Fruit fly (Drosophila melanogaster) whole organism, embryonic: ENCODE data around the gene CG4404.

Source experiments
- Atf3 ChIP-seq: fragments of 200-800 bp; sonication (Bioruptor generic); optimal IDR thresholded peaks from 3 replicates; lab custom pipeline; 2016; ENCODE audit warnings: missing biosample characterization, missing genetic modification characterization
- B-H2 ChIP-seq: fragments of 200-800 bp; sonication (Bioruptor generic); optimal IDR thresholded peaks from 2 replicates; lab custom pipeline; 2018; ENCODE audit warnings: missing biosample characterization, mild to moderate bottlenecking, missing genetic modification characterization
- CG1024 ChIP-seq: fragments of 200-800 bp; sonication (Bioruptor generic); IDR thresholded peaks from 2 replicates; pipeline ENCODE4 v1.3.6; 2022; ENCODE audit warnings: missing biosample characterization, missing genetic modification characterization
- CG10543 ChIP-seq: fragments of 200-800 bp; sonication (Bioruptor generic); optimal IDR thresholded peaks from 3 replicates; lab custom pipeline; 2017; ENCODE audit warnings: missing biosample characterization, mild to moderate bottlenecking, missing genetic modification characterization, moderate library complexity
- CG11247 ChIP-seq: fragments of 200-800 bp; sonication (Bioruptor generic); IDR thresholded peaks from 2 replicates; pipeline ENCODE4 v1.3.6; 2022; ENCODE audit warnings: missing biosample characterization, missing genetic modification characterization
- CG12219 ChIP-seq: fragments of 200-800 bp; sonication (Bioruptor generic); optimal IDR thresholded peaks from 3 replicates; lab custom pipeline; 2018; ENCODE audit warnings: missing biosample characterization, mild to moderate bottlenecking, missing genetic modification characterization
- CG15696 ChIP-seq: fragments of 200-800 bp; sonication (Bioruptor generic); optimal IDR thresholded peaks from 2 replicates; lab custom pipeline; 2019; ENCODE audit warnings: missing biosample characterization, mild to moderate bottlenecking, missing genetic modification characterization, moderate library complexity
- CG17361 ChIP-seq: fragments of 200-800 bp; sonication (Bioruptor generic); IDR thresholded peaks from 3 replicates; pipeline ENCODE4 v1.3.6; 2022; ENCODE audit warnings: missing biosample characterization, missing genetic modification characterization
- CG1832 ChIP-seq: fragments of 200-800 bp; sonication (Bioruptor generic); optimal IDR thresholded peaks from 2 replicates; lab custom pipeline; 2017; ENCODE audit warnings: missing biosample characterization, mild to moderate bottlenecking, missing genetic modification characterization, inconsistent platforms
- CG2116 ChIP-seq: fragments of 200-800 bp; sonication (Bioruptor generic); optimal IDR thresholded peaks from 3 replicates; lab custom pipeline; 2018; ENCODE audit warnings: missing biosample characterization, mild to moderate bottlenecking, missing genetic modification characterization
- CG32532 ChIP-seq: fragments of 200-800 bp; sonication (Bioruptor generic); IDR thresholded peaks from 2 replicates; pipeline ENCODE4 v1.3.6; 2022; ENCODE audit warnings: missing biosample characterization, missing genetic modification characterization
- CG5245 ChIP-seq: fragments of 200-800 bp; sonication (Bioruptor generic); optimal IDR thresholded peaks from 3 replicates; lab custom pipeline; 2016; ENCODE audit warnings: missing biosample characterization, missing genetic modification characterization
- CG7786 ChIP-seq: fragments of 200-800 bp; sonication (Bioruptor generic); optimal IDR thresholded peaks from 2 replicates; lab custom pipeline; 2016; ENCODE audit warnings: missing biosample characterization, missing genetic modification characterization
- CG8281 ChIP-seq: fragments of 200-800 bp; sonication (Bioruptor generic); optimal IDR thresholded peaks from 2 replicates; lab custom pipeline; 2018; ENCODE audit warnings: missing biosample characterization, mild to moderate bottlenecking, missing genetic modification characterization, moderate library complexity
- CG9817 ChIP-seq: fragments of 200-800 bp; sonication (Bioruptor generic); optimal IDR thresholded peaks from 2 replicates; lab custom pipeline; 2018; ENCODE audit warnings: missing biosample characterization, mild to moderate bottlenecking, missing genetic modification characterization, moderate library complexity
- CTCF ChIP-seq: fragments of 200-800 bp; sonication (Bioruptor generic); optimal IDR thresholded peaks from 2 replicates; lab custom pipeline; 2017; ENCODE audit warnings: missing biosample characterization, mild to moderate bottlenecking, missing genetic modification characterization, moderate library complexity
- Camta ChIP-seq: fragments of 200-800 bp; sonication (Bioruptor generic); optimal IDR thresholded peaks from 2 replicates; lab custom pipeline; 2016; ENCODE audit warnings: missing biosample characterization, missing genetic modification characterization
- Dll ChIP-seq: fragments of 200-800 bp; sonication (Bioruptor generic); IDR thresholded peaks from 4 replicates; pipeline ENCODE4 v1.3.6; 2022; ENCODE audit warnings: missing biosample characterization, missing genetic modification characterization; ENCODE audit not compliant: partially characterized antibody
- HLHmδ ChIP-seq: fragments of 200-800 bp; sonication (Bioruptor generic); optimal IDR thresholded peaks from 2 replicates; lab custom pipeline; 2018; ENCODE audit warnings: missing biosample characterization, mild to moderate bottlenecking, missing genetic modification characterization, moderate library complexity
- Hsf ChIP-seq: fragments of 200-800 bp; sonication (Bioruptor generic); optimal IDR thresholded peaks from 3 replicates; lab custom pipeline; 2016; ENCODE audit warnings: missing biosample characterization, missing genetic modification characterization
- Lim3 ChIP-seq: fragments of 200-800 bp; sonication (Bioruptor generic); IDR thresholded peaks from 2 replicates; pipeline ENCODE4 v1.3.6; 2022; ENCODE audit warnings: missing biosample characterization, missing genetic modification characterization
- MESR4 ChIP-seq: fragments of 200-800 bp; sonication (Bioruptor generic); optimal IDR thresholded peaks from 2 replicates; lab custom pipeline; 2018; ENCODE audit warnings: missing biosample characterization, mild to moderate bottlenecking, missing genetic modification characterization, moderate library complexity
- Nf-YA ChIP-seq: fragments of 200-800 bp; sonication (Bioruptor generic); IDR thresholded peaks from 2 replicates; pipeline ENCODE4 v1.3.6; 2022; ENCODE audit warnings: missing biosample characterization, missing genetic modification characterization
- Nf-YB ChIP-seq: fragments of 200-800 bp; sonication (Bioruptor generic); optimal IDR thresholded peaks from 3 replicates; lab custom pipeline; 2019; ENCODE audit warnings: missing biosample characterization, mild to moderate bottlenecking, missing genetic modification characterization, moderate library complexity
- NfI ChIP-seq: fragments of 200-800 bp; sonication (Bioruptor generic); optimal IDR thresholded peaks from 3 replicates; lab custom pipeline; 2018; ENCODE audit warnings: missing biosample characterization, mild to moderate bottlenecking, missing genetic modification characterization, moderate library complexity
- Pdp1 ChIP-seq, 2 experiments: fragments of 200-800 bp; sonication (Bioruptor generic); optimal IDR thresholded peaks; 3 replicates each; lab custom pipeline; 2016; ENCODE audit warnings: missing biosample characterization in 2 of 2, missing genetic modification characterization in 2 of 2, mild to moderate bottlenecking in 1 of 2, moderate library complexity in 1 of 2
- Rfx ChIP-seq: fragments of 200-800 bp; sonication (Bioruptor generic); IDR thresholded peaks from 2 replicates; pipeline ENCODE4 v1.3.6; 2022; ENCODE audit warnings: missing biosample characterization, missing genetic modification characterization
- Sry-δ ChIP-seq: fragments of 200-800 bp; sonication (Bioruptor generic); optimal IDR thresholded peaks from 2 replicates; lab custom pipeline; 2016; ENCODE audit warnings: missing biosample characterization, missing genetic modification characterization
- Taf1 ChIP-seq: fragments of 200-800 bp; sonication (Bioruptor generic); IDR thresholded peaks from 2 replicates; pipeline ENCODE4 v1.3.6; 2022; ENCODE audit warnings: missing biosample characterization, missing genetic modification characterization
- Vsx1 ChIP-seq: fragments of 200-800 bp; sonication (Bioruptor generic); optimal IDR thresholded peaks from 2 replicates; lab custom pipeline; 2017; ENCODE audit warnings: missing biosample characterization, mild to moderate bottlenecking, missing genetic modification characterization, missing genetic modification reagents
- cato ChIP-seq: fragments of 200-800 bp; sonication (Bioruptor generic); optimal IDR thresholded peaks from 2 replicates; lab custom pipeline; 2016; ENCODE audit warnings: missing biosample characterization, missing genetic modification characterization, borderline replicate concordance
- croc ChIP-seq: fragments of 200-800 bp; sonication (Bioruptor generic); conservative IDR thresholded peaks from 3 replicates; pipeline ENCODE4 v1.3.6; 2022; ENCODE audit warnings: missing biosample characterization, missing genetic modification characterization
- da ChIP-seq: fragments of 200-800 bp; sonication (Bioruptor generic); optimal IDR thresholded peaks from 2 replicates; lab custom pipeline; 2016; ENCODE audit warnings: missing biosample characterization, missing genetic modification characterization
- dmrt99B ChIP-seq: fragments of 200-800 bp; sonication (Bioruptor generic); optimal IDR thresholded peaks from 2 replicates; lab custom pipeline; 2018; ENCODE audit warnings: missing biosample characterization, mild to moderate bottlenecking, missing genetic modification characterization, moderate library complexity
- esg ChIP-seq: fragments of 200-800 bp; sonication (Bioruptor generic); conservative IDR thresholded peaks from 2 replicates; pipeline ENCODE4 v1.3.6; 2022; ENCODE audit warnings: missing biosample characterization, missing genetic modification characterization
- eve ChIP-seq, 2 experiments: fragments of >200 bp; optimal IDR thresholded peaks; 2 replicates each; lab custom pipeline; 2017; ENCODE audit warnings: missing biosample characterization in 2 of 2, missing genetic modification characterization in 2 of 2
- gcm2 ChIP-seq: fragments of 200-800 bp; sonication (Bioruptor generic); optimal IDR thresholded peaks from 2 replicates; lab custom pipeline; 2016; ENCODE audit warnings: missing biosample characterization, missing genetic modification characterization
- gem ChIP-seq: fragments of 200-800 bp; sonication (Bioruptor generic); optimal IDR thresholded peaks from 2 replicates; lab custom pipeline; 2019; ENCODE audit warnings: missing biosample characterization, mild to moderate bottlenecking, missing genetic modification characterization, moderate library complexity
- gfzf ChIP-seq: fragments of 200-800 bp; sonication (Bioruptor generic); optimal IDR thresholded peaks from 2 replicates; lab custom pipeline; 2016; ENCODE audit warnings: missing biosample characterization, mild to moderate bottlenecking, missing genetic modification characterization, moderate library complexity
- grau ChIP-seq: fragments of 200-800 bp; optimal IDR thresholded peaks from 3 replicates; lab custom pipeline; 2019; ENCODE audit warnings: missing biosample characterization, mild to moderate bottlenecking, missing genetic modification characterization, moderate library complexity
- grn ChIP-seq: fragments of 200-800 bp; sonication (Bioruptor generic); optimal IDR thresholded peaks from 3 replicates; lab custom pipeline; 2017; ENCODE audit warnings: missing biosample characterization, missing genetic modification characterization
- lmd ChIP-seq: fragments of 200-800 bp; sonication (Bioruptor generic); IDR thresholded peaks from 2 replicates; pipeline ENCODE4 v1.3.6; 2022; ENCODE audit warnings: missing biosample characterization, missing genetic modification characterization
- lola ChIP-seq, 3 experiments: fragments of >200 bp in 2 of 3; fragments of 200-800 bp in 1 of 3; sonication (Bioruptor generic) in 1 of 3; optimal IDR thresholded peaks; 2 replicates each; lab custom pipeline; 2017 to 2019; ENCODE audit warnings: missing biosample characterization in 3 of 3, missing genetic modification characterization in 3 of 3, mild to moderate bottlenecking in 1 of 3, moderate library complexity in 1 of 3
- maf-S ChIP-seq: fragments of 200-800 bp; sonication (Bioruptor generic); optimal IDR thresholded peaks from 2 replicates; lab custom pipeline; 2016; ENCODE audit warnings: missing biosample characterization, missing genetic modification characterization
- nom ChIP-seq: fragments of 200-800 bp; sonication (Bioruptor generic); optimal IDR thresholded peaks from 2 replicates; lab custom pipeline; 2017; ENCODE audit warnings: missing biosample characterization, missing genetic modification characterization, mild to moderate bottlenecking, moderate library complexity, missing genetic modification reagents
- org-1 ChIP-seq: fragments of 200-800 bp; sonication (Bioruptor generic); optimal IDR thresholded peaks from 2 replicates; lab custom pipeline; 2017; ENCODE audit warnings: missing biosample characterization, missing genetic modification characterization
- otp ChIP-seq: fragments of 200-800 bp; sonication (Bioruptor generic); IDR thresholded peaks from 3 replicates; pipeline ENCODE4, ENCODE4 v1.3.6; 2022; ENCODE audit warnings: missing biosample characterization, missing genetic modification characterization
- pum ChIP-seq: fragments of 200-800 bp; sonication (Bioruptor generic); optimal IDR thresholded peaks from 2 replicates; lab custom pipeline; 2016; ENCODE audit warnings: missing biosample characterization, missing genetic modification characterization
- sens ChIP-seq: fragments of 200-800 bp; sonication (Bioruptor generic); peaks from one replicate; lab custom pipeline; 2016; ENCODE audit warnings: missing biosample characterization, missing genetic modification characterization
- sr ChIP-seq: fragments of 200-800 bp; sonication (Bioruptor generic); IDR thresholded peaks from 3 replicates; pipeline ENCODE4 v1.3.6; 2022; ENCODE audit warnings: missing biosample characterization, missing genetic modification characterization
- tup ChIP-seq: fragments of 200-800 bp; sonication (Bioruptor generic); optimal IDR thresholded peaks from 2 replicates; lab custom pipeline; 2016; ENCODE audit warnings: missing biosample characterization, mild to moderate bottlenecking, missing genetic modification characterization, moderate library complexity

Gene CG4404

dm6 chrX:12937825-12938520 lies 32.2 kb upstream of the CG4404 start (continued):
- TF ChIP-seq CG17361 (GFP tag; lab: Robert Waterston, UW) (peak; percentile 56), CG11247 (no peak), eve (GFP tag; optimal IDR thresholded peaks at IDR 0.05; lab: Kevin White, UChicago) (peak in 1 of 2 experiments; percentile 25), Dll (GFP tag; lab: Robert Waterston, UW) (no peak), CTCF (GFP tag; lab: Kevin White, UChicago) (no peak), CG1832 (peak; percentile 94), gfzf (GFP tag; lab: Kevin White, UChicago) (no peak), CG7786 (GFP tag; lab: Kevin White, UChicago) (no peak), CG1024 (GFP tag; lab: Robert Waterston, UW) (no peak), sens (GFP tag; lab: Kevin White, UChicago) (peak; percentile 49), CG8281 (no peak), B-H2 (GFP tag; lab: Kevin White, UChicago) (no peak), CG12219 (GFP tag; lab: Kevin White, UChicago) (no peak), gem (tag; lab: Kevin White, UChicago) (peak; percentile 76), Camta (no peak), maf-S (GFP tag; lab: Kevin White, UChicago) (no peak), dmrt99B (tag; lab: Kevin White, UChicago) (peak; percentile 73), Rfx (peak; percentile 16; the same call in 1 of the 2 replicates), CG2116 (GFP tag; lab: Kevin White, UChicago) (no peak), Sry-δ (GFP tag; lab: Kevin White, UChicago) (no peak), lola (GFP tag; optimal IDR thresholded peaks at IDR 0.05; lab: Kevin White, UChicago) (peak in 1 of 3 experiments; percentile 43), NfI (GFP tag; lab: Kevin White, UChicago) (peak; percentile 4), esg (GFP tag; lab: Robert Waterston, UW) (no peak), nom (no peak), croc (GFP tag; lab: Robert Waterston, UW) (no peak), grau (tag; lab: Kevin White, UChicago) (peak; percentile 61), Taf1 (GFP tag; lab: Robert Waterston, UW) (no peak), cato (GFP tag; lab: Kevin White, UChicago) (no peak), pum (no peak), da (GFP tag; lab: Kevin White, UChicago) (no peak), HLHmδ (no peak), Atf3 (no peak), lmd (no peak; the same call in 1 of the 2 replicates), Lim3 (GFP tag; lab: Robert Waterston, UW) (no peak), CG15696 (tag; lab: Kevin White, UChicago) (no peak), CG5245 (no peak), sr (GFP tag; lab: Robert Waterston, UW) (no peak), grn (no peak), Hsf (no peak), CG32532 (GFP tag; lab: Robert Waterston, UW) (peak; percentile 30; the same call in 1 of the 2 replicates), MESR4 (GFP tag; lab: Kevin White, UChicago) (no peak), CG10543 (GFP tag; lab: Kevin White, UChicago) (no peak), org-1 (GFP tag; lab: Kevin White, UChicago) (peak; percentile 6), CG9817 (tag; lab: Kevin White, UChicago) (peak; percentile 10), Pdp1 (GFP tag; optimal IDR thresholded peaks at IDR 0.05; lab: Kevin White, UChicago) (no peak), Nf-YB (GFP tag; lab: Kevin White, UChicago) (peak; percentile 76), otp (no peak), tup (GFP tag; lab: Kevin White, UChicago) (no peak), Vsx1 (GFP tag; lab: Kevin White, UChicago) (no peak), gcm2 (no peak), Nf-YA (GFP tag; lab: Robert Waterston, UW) (no peak)
